Worm (Caenorhabditis elegans): ENCODE data around the gene set-15.

Gene set-15

DNA sequence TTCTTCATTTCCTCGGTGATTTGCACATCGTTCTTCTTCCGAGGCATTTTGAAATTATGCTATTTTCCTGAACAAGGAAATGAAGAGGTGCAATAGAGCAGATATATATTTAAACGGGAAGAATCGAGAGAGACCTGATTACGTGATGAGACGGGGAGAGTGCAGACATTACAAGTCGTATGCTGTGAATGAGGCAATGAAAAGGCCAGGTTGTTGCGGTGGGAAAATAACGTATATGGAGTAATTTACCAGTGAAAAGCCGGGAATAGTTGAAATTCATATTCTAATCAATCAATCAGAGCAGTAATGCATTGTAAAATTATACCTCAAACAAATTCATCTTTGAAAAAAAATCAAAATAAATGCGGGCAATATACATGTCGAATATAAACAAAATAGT, 21.4 kb downstream of the set-15 start, which contains the start of gene Y17G9B.8 (continued):
- TF ChIP-seq nhr-179 (tag; optimal IDR thresholded peaks at IDR 0.05) (no peak), hmg-1.2 (GFP tag; IDR thresholded peaks at IDR 0.05) (peak; percentile 44; the same call in 1 of the 2 replicates), rec-8 (tag; optimal IDR thresholded peaks at IDR 0.05) (no peak), nfyb-1 (GFP tag; IDR thresholded peaks at IDR 0.05) (peak; percentile 72), mxl-1 (tag; optimal IDR thresholded peaks at IDR 0.05) (no peak), rpc-1 (optimal IDR thresholded peaks at IDR 0.05) (no peak), rpc-1 (tag; optimal IDR thresholded peaks at IDR 0.05) (no peak), egl-18 (GFP tag; IDR thresholded peaks at IDR 0.05) (no peak), tbp1 (GFP tag; optimal IDR thresholded peaks at IDR 0.05) (peak; percentile 51), snpc-4 (GFP tag; optimal IDR thresholded peaks at IDR 0.05) (no peak), snpc-4 (tag; optimal IDR thresholded peaks at IDR 0.05) (peak in 1 of 4 experiments; percentile 66), athp-1 (tag; optimal IDR thresholded peaks at IDR 0.05) (peak; percentile 10), ceh-100 (GFP tag; IDR thresholded peaks at IDR 0.05) (no peak), mes-4 (tag; optimal IDR thresholded peaks at IDR 0.05) (no peak), lsy-27 (tag; optimal IDR thresholded peaks at IDR 0.05; ENCODE audit: borderline replicate concordance, insufficient read depth) (no peak), mel-28 (tag; optimal IDR thresholded peaks at IDR 0.05; ENCODE audit: borderline replicate concordance) (no peak), die-1 (tag; optimal IDR thresholded peaks at IDR 0.05) (peak; percentile 25), him-1 (tag; optimal IDR thresholded peaks at IDR 0.05) (no peak), hsf-1 (GFP tag; IDR thresholded peaks at IDR 0.05) (peak; percentile 83), madf-6 (GFP tag; IDR thresholded peaks at IDR 0.05) (peak; percentile 55; the same call in 1 of the 2 replicates)

DNA sequence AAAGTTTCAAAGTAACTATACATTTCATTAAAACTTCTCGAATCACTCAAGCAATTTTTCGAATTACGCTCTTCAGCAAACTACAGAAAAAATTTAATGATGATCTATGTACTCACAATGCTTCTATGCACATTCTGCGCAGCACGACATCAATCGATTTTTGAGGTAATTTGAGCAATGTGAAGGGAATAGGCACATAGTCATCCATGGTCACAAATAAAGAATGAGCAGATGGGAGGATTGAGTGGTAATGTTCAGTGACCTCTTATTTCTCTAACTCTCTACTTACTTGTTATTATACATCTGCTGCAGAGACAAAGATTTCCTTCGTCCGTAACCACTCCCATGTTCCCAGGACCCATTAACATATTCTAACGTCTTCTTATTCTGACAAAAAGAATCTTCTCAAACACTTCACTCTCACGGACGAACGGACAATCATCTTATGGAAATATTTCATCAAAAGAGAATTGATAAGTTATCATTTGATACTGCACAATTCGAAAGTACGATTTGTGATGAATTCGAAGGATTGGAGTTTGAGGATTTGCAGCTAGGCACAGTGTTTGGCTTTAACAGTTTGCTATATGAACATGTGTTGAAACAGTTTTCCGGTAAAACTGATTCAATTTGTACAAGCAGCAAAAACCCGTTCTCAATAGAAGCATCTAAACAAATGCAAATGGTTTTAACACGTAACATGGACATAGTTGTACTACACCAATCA, 23.9 kb downstream of the set-15 start, which contains the start of the genes fbxb-77 and Y17G9B.11:
TSS of gene fbxb-77 (minus strand) at position 229 of the 727 bp plus-strand sequence.
TSS of gene Y17G9B.11 (plus strand) at position 677 of the 727 bp plus-strand sequence.
- no peak for TF ChIP-seq Y67H2A.10 (GFP tag; conservative IDR thresholded peaks at IDR 0.05)
- TF ChIP-seq ceh-100 (GFP tag; IDR thresholded peaks at IDR 0.05) = no peak
- TF ChIP-seq let-607 (tag; optimal IDR thresholded peaks at IDR 0.05) = no peak
- TF ChIP-seq pbrm-1 (GFP tag; IDR thresholded peaks at IDR 0.05) = no peak
- TF ChIP-seq nhr-27 (tag; optimal IDR thresholded peaks at IDR 0.05) = no peak
- no peak for TF ChIP-seq madf-10 (tag; optimal IDR thresholded peaks at IDR 0.05)
- no peak for TF ChIP-seq lsy-27 (tag; optimal IDR thresholded peaks at IDR 0.05; ENCODE audit: borderline replicate concordance, insufficient read depth)
- TF ChIP-seq ztf-6 (GFP tag; IDR thresholded peaks at IDR 0.05) = no peak
- no peak for TF ChIP-seq ekl-4 (GFP tag; IDR thresholded peaks at IDR 0.05)
- TF ChIP-seq hlh-12 (tag; optimal IDR thresholded peaks at IDR 0.05) = no peak
- no peak for TF ChIP-seq F33H1.4 (GFP tag; IDR thresholded peaks at IDR 0.05)
- no peak for TF ChIP-seq hlh-26 (GFP tag; conservative IDR thresholded peaks at IDR 0.05)
- no peak for TF ChIP-seq him-1 (tag; optimal IDR thresholded peaks at IDR 0.05)
- no peak for TF ChIP-seq F57C9.4 (tag; optimal IDR thresholded peaks at IDR 0.05)

DNA sequence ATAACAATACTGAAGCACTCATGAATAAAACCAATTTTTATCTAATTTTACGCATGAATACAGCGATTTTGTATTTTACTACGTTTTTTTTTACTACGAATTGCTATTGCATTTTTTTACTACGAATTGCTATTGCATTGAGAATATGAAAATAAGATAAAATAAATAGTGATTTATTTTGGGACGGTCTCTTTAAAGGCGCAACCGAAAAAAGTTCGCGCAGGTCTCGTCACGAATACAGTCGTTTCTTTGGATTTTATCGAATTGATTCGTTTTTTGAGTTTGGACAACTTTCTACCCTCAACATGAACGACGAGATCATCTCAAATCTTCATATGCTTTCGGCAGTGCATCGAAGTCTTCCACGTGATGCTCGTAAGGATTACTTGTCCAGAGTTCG, 28.2 kb downstream of the set-15 start, which contains the start of gene Y17G9B.4:
TSS of gene Y17G9B.4 (plus strand) at position 306 of the 400 bp plus-strand sequence.
- TF ChIP-seq D2030.7 (GFP tag; IDR thresholded peaks at IDR 0.05) (peak; percentile 53), F33H1.4 (GFP tag; IDR thresholded peaks at IDR 0.05) (peak; percentile 90), dox-1 (GFP tag; IDR thresholded peaks at IDR 0.05) (no peak), tbp1 (GFP tag; optimal IDR thresholded peaks at IDR 0.05) (peak; percentile 17), sea-2 (GFP tag; IDR thresholded peaks at IDR 0.05) (no peak), ztf-18 (tag; optimal IDR thresholded peaks at IDR 0.05) (no peak), efl-1 (GFP tag; optimal IDR thresholded peaks at IDR 0.05) (no peak), aptf-3 (GFP tag; IDR thresholded peaks at IDR 0.05) (no peak), snpc-1.3 (tag; optimal IDR thresholded peaks at IDR 0.05; ENCODE audit: insufficient read depth) (no peak), lin-35 (GFP tag; optimal IDR thresholded peaks at IDR 0.05) (no peak), xnd-1 (tag; optimal IDR thresholded peaks at IDR 0.05) (peak; percentile 86), ztf-28 (GFP tag; IDR thresholded peaks at IDR 0.05) (no peak), madf-8 (GFP tag; conservative IDR thresholded peaks at IDR 0.05) (peak; percentile 42), bed-1 (GFP tag; IDR thresholded peaks at IDR 0.05) (no peak), C17E4.6 (GFP tag; IDR thresholded peaks at IDR 0.05) (no peak), C06A6.2 (GFP tag; conservative IDR thresholded peaks at IDR 0.05) (no peak), repo-1 (tag; optimal IDR thresholded peaks at IDR 0.05) (no peak)

All from whole organism, young adult.